Worm (Caenorhabditis elegans) whole organism, young adult: ENCODE measurements around the gene Y62H9A.2.

Experiments
- F52B5.7 ChIP-seq: sonication (generic microtip); optimal IDR thresholded peaks from 2 replicates; lab custom pipeline; 2016; ENCODE audit warnings: mild to moderate bottlenecking, missing genetic modification characterization, missing compliant biosample characterization
- F57C9.4 ChIP-seq: sonication (generic microtip); optimal IDR thresholded peaks from 2 replicates; lab custom pipeline; 2017; ENCODE audit warnings: mild to moderate bottlenecking, missing genetic modification characterization, missing compliant biosample characterization
- ceh-40 ChIP-seq: fragments of 200-800 bp; sonication (Bioruptor generic); IDR thresholded peaks from 2 replicates; pipeline ENCODE4 v1.3.6; 2022; ENCODE audit warnings: missing genetic modification characterization, missing compliant biosample characterization
- ceh-91 ChIP-seq: fragments of 200-800 bp; sonication (Bioruptor generic); IDR thresholded peaks from 2 replicates; pipeline ENCODE4 v1.3.6; 2022; ENCODE audit warnings: missing genetic modification reagents, missing genetic modification characterization, missing compliant biosample characterization
- hlh-26 ChIP-seq: fragments of 200-800 bp; sonication (Bioruptor generic); conservative IDR thresholded peaks from 2 replicates; pipeline ENCODE4 v1.3.6; 2022; ENCODE audit warnings: missing genetic modification reagents, missing genetic modification characterization, missing compliant biosample characterization
- mel-28 ChIP-seq: sonication (generic microtip); optimal IDR thresholded peaks from 2 replicates; lab custom pipeline; 2016; ENCODE audit warnings: borderline replicate concordance, mild to moderate bottlenecking, missing genetic modification characterization, missing compliant biosample characterization
- sdz-38 ChIP-seq: sonication (generic microtip); optimal IDR thresholded peaks from 2 replicates; lab custom pipeline; 2016; ENCODE audit warnings: missing genotype, missing genetic modification characterization, missing compliant biosample characterization
- somi-1 ChIP-seq: fragments of 200-800 bp; sonication (Bioruptor generic); optimal IDR thresholded peaks from 2 replicates; lab custom pipeline; 2018; ENCODE audit warnings: mild to moderate bottlenecking, missing genetic modification characterization, missing compliant biosample characterization

DNA sequence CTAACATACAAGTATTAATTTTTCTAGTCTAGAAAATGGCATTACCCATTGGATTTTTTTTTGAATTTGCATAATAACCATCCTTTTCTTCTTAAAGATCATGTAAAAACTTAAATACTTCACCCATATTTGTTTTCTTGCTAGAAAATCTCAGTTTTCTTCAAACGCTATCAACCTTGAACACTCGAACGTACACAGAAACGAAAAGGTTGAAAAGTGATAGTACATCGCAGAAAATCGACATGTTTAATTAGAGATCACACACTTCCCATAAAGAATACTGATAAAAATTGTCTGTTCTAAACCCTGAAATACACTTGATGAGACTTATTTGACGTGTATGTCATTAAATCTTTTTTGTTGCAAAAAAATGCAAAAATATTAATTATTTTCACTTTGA, 49.6 kb upstream of the Y62H9A.2 start, which contains the start of gene F55G7.4:
- no peak for TF ChIP-seq F52B5.7 (tag; lab: Kevin White, UChicago)
- TF ChIP-seq ceh-40 (GFP tag; lab: Robert Waterston, UW) = no peak
- no peak for TF ChIP-seq sdz-38 (tag; lab: Kevin White, UChicago)
- no peak for TF ChIP-seq somi-1 (GFP tag; lab: Kevin White, UChicago)
- no peak for TF ChIP-seq F57C9.4
- no peak for TF ChIP-seq mel-28 (tag; lab: Kevin White, UChicago)
- no peak for TF ChIP-seq hlh-26 (GFP tag; lab: Robert Waterston, UW)
- TF ChIP-seq ceh-91 (GFP tag; lab: Robert Waterston, UW) = no peak
